Fruit fly (Drosophila melanogaster) whole organism, embryonic: Measurements from ENCODE around the gene Lamtor1.
A peak's percentile ranks its signal among the peaks of the same experiment; 100 is the strongest.

Source experiments
- Asciz ChIP-seq: fragments of 200-800 bp; sonication (Bioruptor generic); optimal IDR thresholded peaks from 2 replicates; lab custom pipeline; 2017; ENCODE audit warnings: missing biosample characterization, mild to moderate bottlenecking, missing genetic modification characterization, missing genetic modification reagents
- Bgb ChIP-seq: fragments of 200-800 bp; sonication (Bioruptor generic); IDR thresholded peaks from 2 replicates; pipeline ENCODE4 v1.3.6; 2022; ENCODE audit warnings: missing biosample characterization, missing genetic modification characterization; ENCODE audit not compliant: partially characterized antibody
- CG10543 ChIP-seq: fragments of 200-800 bp; sonication (Bioruptor generic); optimal IDR thresholded peaks from 3 replicates; lab custom pipeline; 2017; ENCODE audit warnings: missing biosample characterization, mild to moderate bottlenecking, missing genetic modification characterization, moderate library complexity
- CG13296 ChIP-seq: fragments of 200-800 bp; sonication (Bioruptor generic); optimal IDR thresholded peaks from 3 replicates; lab custom pipeline; 2018; ENCODE audit warnings: missing biosample characterization, mild to moderate bottlenecking, missing genetic modification characterization
- CG14860 ChIP-seq: fragments of 200-800 bp; sonication (Bioruptor generic); IDR thresholded peaks from 3 replicates; pipeline ENCODE4 v1.3.6; 2022; ENCODE audit warnings: missing biosample characterization, missing genetic modification characterization; ENCODE audit not compliant: partially characterized antibody
- CG15514 ChIP-seq: fragments of 200-800 bp; sonication (Bioruptor generic); optimal IDR thresholded peaks from 3 replicates; lab custom pipeline; 2017; ENCODE audit warnings: missing biosample characterization, missing genetic modification characterization, mild to moderate bottlenecking, moderate library complexity, missing genetic modification reagents
- CG1602 ChIP-seq: fragments of 200-800 bp; sonication (Bioruptor generic); optimal IDR thresholded peaks from 3 replicates; lab custom pipeline; 2016; ENCODE audit warnings: missing biosample characterization, missing genetic modification characterization
- CG17829 ChIP-seq: fragments of 200-800 bp; optimal IDR thresholded peaks from 2 replicates; lab custom pipeline; 2019; ENCODE audit warnings: missing biosample characterization, mild to moderate bottlenecking, missing genetic modification characterization, moderate library complexity
- CG2129 ChIP-seq: fragments of 200-800 bp; sonication (Bioruptor generic); IDR thresholded peaks from 2 replicates; pipeline ENCODE4 v1.3.6; 2022; ENCODE audit warnings: missing biosample characterization, missing genetic modification characterization; ENCODE audit not compliant: partially characterized antibody
- CG2889 ChIP-seq: fragments of 200-800 bp; sonication (Bioruptor generic); IDR thresholded peaks from 3 replicates; pipeline ENCODE4 v1.3.6; 2022; ENCODE audit warnings: missing biosample characterization, missing genetic modification characterization
- CG30020 ChIP-seq: fragments of 200-800 bp; optimal IDR thresholded peaks from 2 replicates; lab custom pipeline; 2019; ENCODE audit warnings: missing biosample characterization, mild to moderate bottlenecking, missing genetic modification characterization, moderate library complexity
- CG31224 ChIP-seq: fragments of 200-800 bp; sonication (Bioruptor generic); IDR thresholded peaks from 2 replicates; pipeline ENCODE4 v1.3.6; 2022; ENCODE audit warnings: missing biosample characterization, missing genetic modification characterization
- CG32767 ChIP-seq: fragments of 200-800 bp; sonication (Bioruptor generic); IDR thresholded peaks from 2 replicates; pipeline ENCODE4 v1.3.6; 2022; ENCODE audit warnings: missing biosample characterization, missing genetic modification characterization
- CG34224 ChIP-seq: fragments of 200-800 bp; sonication (Bioruptor generic); IDR thresholded peaks from 3 replicates; pipeline ENCODE4 v1.3.6; 2022; ENCODE audit warnings: missing biosample characterization, missing genetic modification characterization; ENCODE audit not compliant: partially characterized antibody
- CG34422 ChIP-seq: fragments of 200-800 bp; sonication (Bioruptor generic); IDR thresholded peaks from 3 replicates; pipeline ENCODE4 v1.3.6; 2022; ENCODE audit warnings: missing biosample characterization, missing genetic modification characterization
- CG3726 ChIP-seq: fragments of 200-800 bp; sonication (Bioruptor generic); IDR thresholded peaks from 3 replicates; pipeline ENCODE4, ENCODE4 v1.3.6; 2022; ENCODE audit warnings: missing biosample characterization, missing genetic modification characterization
- CG6272 ChIP-seq: fragments of 200-800 bp; sonication (Bioruptor generic); IDR thresholded peaks from 2 replicates; pipeline ENCODE4 v1.3.6; 2022; ENCODE audit warnings: missing biosample characterization, missing genetic modification characterization
- CG7271 ChIP-seq: fragments of 200-800 bp; sonication (Bioruptor generic); optimal IDR thresholded peaks from 2 replicates; lab custom pipeline; 2018; ENCODE audit warnings: missing biosample characterization, mild to moderate bottlenecking, missing genetic modification characterization, moderate library complexity
- CG7556 ChIP-seq: fragments of 200-800 bp; sonication (Bioruptor generic); optimal IDR thresholded peaks from 2 replicates; lab custom pipeline; 2017; ENCODE audit warnings: missing biosample characterization, mild to moderate bottlenecking, missing genetic modification characterization
- Doc3 ChIP-seq: fragments of 200-800 bp; sonication (Bioruptor generic); IDR thresholded peaks from 3 replicates; pipeline ENCODE4 v1.3.6; 2022; ENCODE audit warnings: missing biosample characterization, missing genetic modification characterization; ENCODE audit not compliant: partially characterized antibody
- Fer3 ChIP-seq: fragments of 200-800 bp; sonication (Bioruptor generic); optimal IDR thresholded peaks from 2 replicates; lab custom pipeline; 2018; ENCODE audit warnings: missing biosample characterization, mild to moderate bottlenecking, missing genetic modification characterization, moderate library complexity
- HHEX ChIP-seq: fragments of 200-800 bp; sonication (Bioruptor generic); optimal IDR thresholded peaks from 3 replicates; lab custom pipeline; 2017; ENCODE audit warnings: missing biosample characterization, mild to moderate bottlenecking, missing genetic modification characterization, missing genetic modification reagents
- HLH4C ChIP-seq: fragments of 200-800 bp; sonication (Bioruptor generic); IDR thresholded peaks from 3 replicates; pipeline ENCODE4 v1.3.6; 2022; ENCODE audit warnings: missing biosample characterization, missing genetic modification characterization; ENCODE audit not compliant: partially characterized antibody
- HLH54F ChIP-seq: fragments of 200-800 bp; sonication (Bioruptor generic); optimal IDR thresholded peaks from 3 replicates; lab custom pipeline; 2016; ENCODE audit warnings: missing biosample characterization, missing genetic modification characterization
- Kr ChIP-seq: fragments of 200-800 bp; sonication (Bioruptor generic); optimal IDR thresholded peaks from 2 replicates; lab custom pipeline; 2017; ENCODE audit warnings: missing biosample characterization, mild to moderate bottlenecking, missing genetic modification characterization
- Pdp1 ChIP-seq, 2 experiments: fragments of 200-800 bp; sonication (Bioruptor generic); optimal IDR thresholded peaks; 3 replicates each; lab custom pipeline; 2016; ENCODE audit warnings: missing biosample characterization in 2 of 2, missing genetic modification characterization in 2 of 2, mild to moderate bottlenecking in 1 of 2, moderate library complexity in 1 of 2
- Spps ChIP-seq: fragments of 200-800 bp; sonication (Bioruptor generic); optimal IDR thresholded peaks from 2 replicates; lab custom pipeline; 2018; ENCODE audit warnings: missing biosample characterization, mild to moderate bottlenecking, missing genetic modification characterization
- Taf1 ChIP-seq: fragments of 200-800 bp; sonication (Bioruptor generic); IDR thresholded peaks from 2 replicates; pipeline ENCODE4 v1.3.6; 2022; ENCODE audit warnings: missing biosample characterization, missing genetic modification characterization
- Xrp1 ChIP-seq: fragments of 200-800 bp; sonication (Bioruptor generic); IDR thresholded peaks from 2 replicates; pipeline ENCODE4 v1.3.6; 2022; ENCODE audit warnings: missing biosample characterization, missing genetic modification characterization
- amos ChIP-seq: fragments of 200-800 bp; sonication (Bioruptor generic); IDR thresholded peaks from 2 replicates; pipeline ENCODE4 v1.3.6; 2022; ENCODE audit warnings: missing biosample characterization, missing genetic modification characterization; ENCODE audit not compliant: partially characterized antibody
- btn ChIP-seq: fragments of 200-800 bp; sonication (Bioruptor generic); optimal IDR thresholded peaks from 2 replicates; lab custom pipeline; 2016; ENCODE audit warnings: missing biosample characterization, missing genetic modification characterization
- chn ChIP-seq: fragments of 200-800 bp; sonication (Bioruptor generic); optimal IDR thresholded peaks from 2 replicates; lab custom pipeline; 2016; ENCODE audit warnings: missing biosample characterization, missing genetic modification characterization
- ci ChIP-seq: fragments of 200-800 bp; sonication (Bioruptor generic); IDR thresholded peaks from 3 replicates; pipeline ENCODE4 v1.3.6; 2022; ENCODE audit warnings: missing biosample characterization, missing genetic modification characterization
- disco-r ChIP-seq: fragments of 200-800 bp; sonication (Bioruptor generic); optimal IDR thresholded peaks from 2 replicates; lab custom pipeline; 2016; ENCODE audit warnings: missing biosample characterization, missing genetic modification characterization
- hbn ChIP-seq: fragments of 200-800 bp; sonication (Bioruptor generic); IDR thresholded peaks from 2 replicates; pipeline ENCODE4 v1.3.6; 2022; ENCODE audit warnings: missing biosample characterization, missing genetic modification characterization; ENCODE audit not compliant: partially characterized antibody
- jumu ChIP-seq: fragments of 200-800 bp; sonication (Bioruptor generic); optimal IDR thresholded peaks from 3 replicates; lab custom pipeline; 2016; ENCODE audit warnings: missing biosample characterization, missing genetic modification characterization
- kah ChIP-seq: fragments of 200-800 bp; sonication (Bioruptor generic); optimal IDR thresholded peaks from 2 replicates; lab custom pipeline; 2018; ENCODE audit warnings: missing biosample characterization, mild to moderate bottlenecking, missing genetic modification characterization
- kni ChIP-seq: fragments of 200-800 bp; sonication (Bioruptor generic); optimal IDR thresholded peaks from 3 replicates; lab custom pipeline; 2017; ENCODE audit warnings: mild to moderate bottlenecking, missing biosample characterization, missing genetic modification reagents, missing genetic modification characterization
- p53 ChIP-seq: fragments of 200-800 bp; sonication (Bioruptor generic); optimal IDR thresholded peaks from 2 replicates; lab custom pipeline; 2016; ENCODE audit warnings: missing biosample characterization, missing genetic modification characterization
- pnt ChIP-seq: fragments of 200-800 bp; sonication (Bioruptor generic); optimal IDR thresholded peaks from 3 replicates; lab custom pipeline; 2016; ENCODE audit warnings: missing biosample characterization, missing genetic modification characterization
- sens ChIP-seq: fragments of 200-800 bp; sonication (Bioruptor generic); peaks from one replicate; lab custom pipeline; 2016; ENCODE audit warnings: missing biosample characterization, missing genetic modification characterization
- sens-2 ChIP-seq: fragments of 200-800 bp; sonication (Bioruptor generic); IDR thresholded peaks from 2 replicates; pipeline ENCODE4 v1.3.6; 2022; ENCODE audit warnings: missing biosample characterization, missing genetic modification characterization
- slou ChIP-seq: fragments of 200-800 bp; sonication (Bioruptor generic); optimal IDR thresholded peaks from 3 replicates; lab custom pipeline; 2016; ENCODE audit warnings: missing biosample characterization, missing genetic modification characterization
- slp2 ChIP-seq: fragments of 200-800 bp; sonication (Bioruptor generic); optimal IDR thresholded peaks from 2 replicates; lab custom pipeline; 2016; ENCODE audit warnings: missing biosample characterization, missing genetic modification characterization
- trem ChIP-seq: fragments of 200-800 bp; optimal IDR thresholded peaks from 3 replicates; lab custom pipeline; 2019; ENCODE audit warnings: missing biosample characterization, mild to moderate bottlenecking, missing genetic modification characterization, moderate library complexity
- z ChIP-seq: fragments of 200-800 bp; sonication (Bioruptor generic); IDR thresholded peaks from 3 replicates; pipeline ENCODE4 v1.3.6; 2022; ENCODE audit warnings: missing biosample characterization, missing genetic modification characterization
- zen2 ChIP-seq: fragments of 200-800 bp; sonication (Bioruptor generic); IDR thresholded peaks from 3 replicates; pipeline ENCODE4 v1.3.6; 2022; ENCODE audit warnings: missing biosample characterization, missing genetic modification characterization; ENCODE audit not compliant: partially characterized antibody

Gene Lamtor1

dm6 chr3L:20006269-20007265 lies 22.3 kb downstream of the Lamtor1 start (continued):
- TF ChIP-seq CG10543 (GFP tag; lab: Kevin White, UChicago) = no peak
- TF ChIP-seq CG2889 (GFP tag; lab: Robert Waterston, UW) = no peak
- no peak for TF ChIP-seq CG13296 (GFP tag; lab: Kevin White, UChicago)
- TF ChIP-seq HHEX (GFP tag; lab: Kevin White, UChicago) = no peak
- peak; percentile 99 for TF ChIP-seq CG14860 (GFP tag; lab: Robert Waterston, UW)
- TF ChIP-seq CG31224 (GFP tag; lab: Robert Waterston, UW) = no peak
- TF ChIP-seq chn (GFP tag; lab: Kevin White, UChicago) = no peak
- TF ChIP-seq z = peak; percentile 53; the same call in 1 of the 3 replicates
- TF ChIP-seq CG30020 (tag; lab: Kevin White, UChicago) = peak; percentile 51
- TF ChIP-seq CG17829 (tag; lab: Kevin White, UChicago) = peak; percentile 26
- peak; percentile 96 for TF ChIP-seq CG34224 (GFP tag; lab: Robert Waterston, UW)
- no peak for TF ChIP-seq CG6272 (GFP tag; lab: Robert Waterston, UW)
- TF ChIP-seq p53 = no peak
- TF ChIP-seq kah (GFP tag; lab: Kevin White, UChicago) = peak; percentile 16
- no peak for TF ChIP-seq jumu (GFP tag; lab: Kevin White, UChicago)
- peak; percentile 29 for TF ChIP-seq CG15514 (GFP tag; lab: Kevin White, UChicago)
- no peak for TF ChIP-seq slp2
- TF ChIP-seq CG7271 (tag; lab: Kevin White, UChicago) = peak; percentile 20
- peak; percentile 100 for TF ChIP-seq HLH4C (GFP tag; lab: Robert Waterston, UW)
- peak; percentile 51; the same call in 1 of the 3 replicates for TF ChIP-seq ci (GFP tag; lab: Robert Waterston, UW)
- peak; percentile 97 for TF ChIP-seq zen2 (GFP tag; lab: Robert Waterston, UW)
- TF ChIP-seq trem (tag; lab: Kevin White, UChicago) = peak; percentile 59
- peak; percentile 79 for TF ChIP-seq sens
- TF ChIP-seq hbn = peak; percentile 82
- TF ChIP-seq CG32767 = peak; percentile 63; the same call in 1 of the 2 replicates
- TF ChIP-seq Asciz (GFP tag; lab: Kevin White, UChicago) = peak; percentile 36
- peak; percentile 63; the same call in 1 of the 3 replicates for TF ChIP-seq CG34422 (GFP tag; lab: Robert Waterston, UW)
- no peak for TF ChIP-seq HLH54F (GFP tag; lab: Kevin White, UChicago)
- peak; percentile 80; the same call in 2 of the 3 replicates for TF ChIP-seq Doc3
- no peak for TF ChIP-seq Xrp1 (GFP tag; lab: Robert Waterston, UW)
- TF ChIP-seq slou = no peak
- TF ChIP-seq Bgb = peak; percentile 96
- no peak for TF ChIP-seq Spps (tag; lab: Kevin White, UChicago)
- no peak for TF ChIP-seq pnt (GFP tag; lab: Kevin White, UChicago)
- TF ChIP-seq Pdp1 (GFP tag; optimal IDR thresholded peaks at IDR 0.05; lab: Kevin White, UChicago) = peak in 1 of 2 experiments; percentile 42
- TF ChIP-seq CG2129 (GFP tag; lab: Robert Waterston, UW) = peak; percentile 76
- peak; percentile 89 for TF ChIP-seq amos
- TF ChIP-seq kni (GFP tag; lab: Kevin White, UChicago) = peak; percentile 90
- no peak for TF ChIP-seq CG7556
- TF ChIP-seq disco-r (GFP tag; lab: Kevin White, UChicago) = no peak
- TF ChIP-seq sens-2 (GFP tag; lab: Robert Waterston, UW) = no peak
- no peak for TF ChIP-seq CG1602 (GFP tag; lab: Kevin White, UChicago)
- TF ChIP-seq Fer3 (tag; lab: Kevin White, UChicago) = no peak
- no peak for TF ChIP-seq Taf1 (GFP tag; lab: Robert Waterston, UW)
- TF ChIP-seq CG3726 = no peak
- TF ChIP-seq btn (GFP tag; lab: Kevin White, UChicago) = no peak
- TF ChIP-seq Kr (GFP tag; lab: Kevin White, UChicago) = no peak
